Worm (Caenorhabditis elegans): ENCODE data around the gene bli-5.

- TF ChIP-seq mxl-3 (GFP tag; optimal IDR thresholded peaks at IDR 0.05) (no peak), set-16 (GFP tag; IDR thresholded peaks at IDR 0.05) (no peak), Y105C5A.15 (GFP tag; IDR thresholded peaks at IDR 0.05) (no peak), lir-3 (tag; optimal IDR thresholded peaks at IDR 0.05) (no peak)
Observed at ce11 chrIII:13427817-13428216, 1.8 kb downstream of the bli-5 start.

Data from whole organism, L4 larva.